Fruit fly (Drosophila melanogaster): Measurements from ENCODE around the gene Rala.

The Rala gene

DNA sequence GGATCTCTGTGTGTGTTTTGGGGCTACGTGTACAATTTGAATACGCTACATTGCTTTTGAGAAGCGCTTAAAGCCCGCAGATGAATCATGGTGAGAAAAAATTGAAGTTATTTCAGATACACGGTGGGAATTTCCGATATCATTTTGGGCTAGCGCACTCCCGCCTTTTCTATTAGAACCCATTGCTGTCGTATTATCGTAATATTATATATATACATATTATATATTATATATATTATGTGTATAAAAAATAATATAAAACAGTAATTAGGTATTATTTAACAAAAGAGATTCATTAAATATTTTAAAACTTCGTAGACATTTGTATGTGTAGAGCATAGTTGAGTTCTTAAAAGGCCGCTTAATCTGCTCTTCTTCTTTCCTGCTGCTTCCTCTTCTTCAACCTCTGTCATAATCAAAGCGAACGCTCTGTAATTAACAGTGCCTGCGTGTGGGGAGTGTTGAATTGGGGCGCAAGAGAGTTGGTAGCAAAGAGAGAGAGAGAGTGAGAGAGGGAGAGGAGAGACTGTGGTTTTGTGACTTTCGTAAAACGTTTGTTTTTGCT is 41.5 kb downstream of the Rala start (continued):
- peak; percentile 16 for TF ChIP-seq CG16863 (GFP tag; optimal IDR thresholded peaks at IDR 0.05)
- peak; percentile 67; the same call in 1 of the 3 replicates for TF ChIP-seq Optix (GFP tag; IDR thresholded peaks at IDR 0.05)
- TF ChIP-seq Ravus (GFP tag; IDR thresholded peaks at IDR 0.05), result no peak
- peak; percentile 76 for TF ChIP-seq CG5180 (GFP tag; optimal IDR thresholded peaks at IDR 0.05)
- TF ChIP-seq tgo (GFP tag; IDR thresholded peaks at IDR 0.05), result peak; percentile 79
- TF ChIP-seq PHDP (tag; optimal IDR thresholded peaks at IDR 0.05), result peak; percentile 82
- TF ChIP-seq kay (GFP tag; optimal IDR thresholded peaks at IDR 0.05), result peak; percentile 45
- 0 out of 3 replicates have a peak, but pooled peaks have one; percentile 43 for TF ChIP-seq Dbx (GFP tag; IDR thresholded peaks at IDR 0.05)
- TF ChIP-seq Hmx (GFP tag; optimal IDR thresholded peaks at IDR 0.05), result no peak
- TF ChIP-seq Oli (tag; optimal IDR thresholded peaks at IDR 0.05), result peak; percentile 92
- TF ChIP-seq CG10979 (tag; optimal IDR thresholded peaks at IDR 0.05), result peak; percentile 92
- TF ChIP-seq CG12236 (GFP tag; optimal IDR thresholded peaks at IDR 0.05), result no peak
- no peak for TF ChIP-seq tna (GFP tag; IDR thresholded peaks at IDR 0.05; ENCODE audit: partially characterized antibody)
- TF ChIP-seq crp (GFP tag; optimal IDR thresholded peaks at IDR 0.05), result peak in 1 of 2 experiments; percentile 31
- no peak for TF ChIP-seq klu (GFP tag; IDR thresholded peaks at IDR 0.05)
- no peak for TF ChIP-seq Hr39 (optimal IDR thresholded peaks at IDR 0.05)
- TF ChIP-seq CG13775 (GFP tag; optimal IDR thresholded peaks at IDR 0.05), result peak; percentile 87
- peak; percentile 14 for TF ChIP-seq CG4707 (GFP tag; optimal IDR thresholded peaks at IDR 0.05)
- no peak for TF ChIP-seq pum (GFP tag; optimal IDR thresholded peaks at IDR 0.05)
- TF ChIP-seq CG16815 (GFP tag; optimal IDR thresholded peaks at IDR 0.05), result peak; percentile 76
- TF ChIP-seq Hmr (GFP tag; optimal IDR thresholded peaks at IDR 0.05), result peak; percentile 83
- TF ChIP-seq Usf (GFP tag; optimal IDR thresholded peaks at IDR 0.05), result peak; percentile 78
- peak; percentile 89 for TF ChIP-seq CG10209 (GFP tag; optimal IDR thresholded peaks at IDR 0.05)
- peak; percentile 93 for TF ChIP-seq CoRest (tag; optimal IDR thresholded peaks at IDR 0.05)
- peak; percentile 54; the same call in 1 of the 2 replicates for TF ChIP-seq danr (GFP tag; IDR thresholded peaks at IDR 0.05)
- peak; percentile 30; the same call in 1 of the 2 replicates for TF ChIP-seq Nf-YA (GFP tag; IDR thresholded peaks at IDR 0.05)
- peak; percentile 85 for TF ChIP-seq CG3407 (GFP tag; optimal IDR thresholded peaks at IDR 0.05)
- peak; percentile 44 for TF ChIP-seq chn (GFP tag; optimal IDR thresholded peaks at IDR 0.05)
- TF ChIP-seq dmrt11E (tag; optimal IDR thresholded peaks at IDR 0.05), result peak; percentile 88
- peak; percentile 41 for TF ChIP-seq CG4404 (GFP tag; IDR thresholded peaks at IDR 0.05)
- peak; percentile 65 for TF ChIP-seq tio (GFP tag; optimal IDR thresholded peaks at IDR 0.05)
- TF ChIP-seq Doc3 (GFP tag; IDR thresholded peaks at IDR 0.05; ENCODE audit: partially characterized antibody), result no peak
- peak; percentile 60 for TF ChIP-seq Fer3 (tag; optimal IDR thresholded peaks at IDR 0.05)
- TF ChIP-seq lmd (GFP tag; IDR thresholded peaks at IDR 0.05), result peak; percentile 78
- peak; percentile 74 for TF ChIP-seq Jarid2 (GFP tag; optimal IDR thresholded peaks at IDR 0.05)
- no peak; the same call in 1 of the 2 replicates for TF ChIP-seq Rx (GFP tag; IDR thresholded peaks at IDR 0.05)
- TF ChIP-seq Kr (GFP tag; optimal IDR thresholded peaks at IDR 0.05), result peak; percentile 31
- peak; percentile 91 for TF ChIP-seq Ssrp (tag; optimal IDR thresholded peaks at IDR 0.05)
- peak; percentile 5 for TF ChIP-seq abd-A (tag; optimal IDR thresholded peaks at IDR 0.05)
- TF ChIP-seq CG14441 (GFP tag; IDR thresholded peaks at IDR 0.05), result peak; percentile 66
- TF ChIP-seq H2.0 (GFP tag; IDR thresholded peaks at IDR 0.05), result peak; percentile 39
- peak; percentile 1 for TF ChIP-seq B-H2 (GFP tag; optimal IDR thresholded peaks at IDR 0.05)
- TF ChIP-seq sima (GFP tag; optimal IDR thresholded peaks at IDR 0.05), result no peak
- peak; percentile 63 for TF ChIP-seq cwo (GFP tag; optimal IDR thresholded peaks at IDR 0.05)
- TF ChIP-seq crol (GFP tag; IDR thresholded peaks at IDR 0.05), result peak; percentile 27; the same call in 1 of the 2 replicates
- TF ChIP-seq HHEX (GFP tag; optimal IDR thresholded peaks at IDR 0.05), result peak; percentile 84
- peak; percentile 69 for TF ChIP-seq trem (tag; optimal IDR thresholded peaks at IDR 0.05)
- no peak for TF ChIP-seq Sin3A (optimal IDR thresholded peaks at IDR 0.05)
- peak; percentile 64 for TF ChIP-seq corto (GFP tag; optimal IDR thresholded peaks at IDR 0.05)
- no peak for TF ChIP-seq gsb (GFP tag; IDR thresholded peaks at IDR 0.05)
